Worm (Caenorhabditis elegans) whole organism, L1 larva: ENCODE measurements around the gene T02B11.3.

Experiments used
- C04F5.9 ChIP-seq: sonication (generic microtip); optimal IDR thresholded peaks from 2 replicates; lab custom pipeline; 2016; ENCODE audit warnings: missing genetic modification characterization, missing compliant biosample characterization
- C34B4.2 ChIP-seq: sonication (generic microtip); optimal IDR thresholded peaks from 2 replicates; lab custom pipeline; 2017; ENCODE audit warnings: mild to moderate bottlenecking, missing genetic modification characterization, missing compliant biosample characterization
- F16B12.6 ChIP-seq: fragments of 150-350 bp; optimal IDR thresholded peaks from 2 replicates; lab custom pipeline; 2014; ENCODE audit warnings: missing biosample characterization, missing genetic modification characterization
- Y116A8C.19 ChIP-seq: sonication (generic microtip); optimal IDR thresholded peaks from 2 replicates; lab custom pipeline; 2016; ENCODE audit warnings: missing compliant biosample characterization, missing genetic modification characterization, borderline replicate concordance
- aha-1 ChIP-seq: fragments of 150-350 bp; optimal IDR thresholded peaks from 2 replicates; lab custom pipeline; 2014; ENCODE audit warnings: missing biosample characterization, missing genetic modification characterization
- alr-1 ChIP-seq: fragments of 200-800 bp; sonication (Bioruptor generic); optimal IDR thresholded peaks from 2 replicates; lab custom pipeline; 2018; ENCODE audit warnings: borderline replicate concordance, mild to moderate bottlenecking, missing genetic modification characterization, missing compliant biosample characterization
- blmp-1 ChIP-seq: fragments of 150-350 bp; optimal IDR thresholded peaks from 2 replicates; lab custom pipeline; 2014; ENCODE audit warnings: missing biosample characterization, missing genetic modification characterization
- ceh-8 ChIP-seq: fragments of 200-800 bp; sonication (Bioruptor generic); optimal IDR thresholded peaks from 2 replicates; lab custom pipeline; 2018; ENCODE audit warnings: mild to moderate bottlenecking, missing genetic modification characterization, moderate library complexity, missing compliant biosample characterization
- ceh-88 ChIP-seq: fragments of 200-800 bp; sonication (Bioruptor generic); IDR thresholded peaks from 2 replicates; pipeline ENCODE4 v1.3.6; 2022; ENCODE audit warnings: missing genetic modification characterization, missing compliant biosample characterization
- dsc-1 ChIP-seq: sonication (generic microtip); optimal IDR thresholded peaks from 2 replicates; lab custom pipeline; 2016; ENCODE audit warnings: mild to moderate bottlenecking, missing genetic modification characterization, missing compliant biosample characterization
- efl-1 ChIP-seq, 4 experiments: fragments of 150-350 bp; optimal IDR thresholded peaks in 3 of 4; peaks in 1 of 4; 1 replicate in 1 of 4; 2 replicates in 3 of 4; lab custom pipeline; 2014; ENCODE audit warnings: missing biosample characterization in 2 of 4, missing genetic modification characterization in 2 of 4, missing genetic modification reagents in 2 of 4
- efl-3 ChIP-seq: fragments of 200-800 bp; sonication (Bioruptor generic); optimal IDR thresholded peaks from 2 replicates; lab custom pipeline; 2018; ENCODE audit warnings: mild to moderate bottlenecking, missing genetic modification characterization, missing compliant biosample characterization
- egl-27 ChIP-seq, 2 experiments: fragments of 150-350 bp in 1 of 2; sonication (generic microtip); optimal IDR thresholded peaks; 3 replicates each; lab custom pipeline; 2017 to 2018; ENCODE audit warnings: missing biosample characterization in 2 of 2, missing genetic modification characterization in 2 of 2, missing genetic modification reagents in 2 of 2
- elt-2 ChIP-seq: sonication (generic microtip); optimal IDR thresholded peaks from 2 replicates; lab custom pipeline; 2016; ENCODE audit warnings: missing genetic modification characterization, mild to moderate bottlenecking, inconsistent platforms, missing compliant biosample characterization, missing genetic modification reagents
- elt-3 ChIP-seq, 6 experiments: fragments of 150-350 bp in 1 of 6; sonication (generic microtip); optimal IDR thresholded peaks; 2 replicates each; lab custom pipeline; 2017 to 2018; ENCODE audit warnings: missing biosample characterization in 6 of 6, missing genetic modification characterization in 6 of 6, inconsistent platforms in 1 of 6
- ets-5 ChIP-seq: fragments of 200-800 bp; sonication (Bioruptor generic); IDR thresholded peaks from 2 replicates; pipeline ENCODE4 v1.3.6; 2022; ENCODE audit warnings: missing genetic modification characterization, missing compliant biosample characterization
- fkh-4 ChIP-seq: sonication (generic microtip); optimal IDR thresholded peaks from 2 replicates; lab custom pipeline; 2016; ENCODE audit warnings: missing compliant biosample characterization, missing genetic modification characterization, borderline replicate concordance
- grh-1 ChIP-seq: fragments of 200-800 bp; sonication (Bioruptor generic); IDR thresholded peaks from 2 replicates; pipeline ENCODE4 v1.3.6; 2022; ENCODE audit warnings: missing genetic modification reagents, missing genetic modification characterization, missing compliant biosample characterization
- hlh-17 ChIP-seq: fragments of 200-800 bp; sonication (Bioruptor generic); optimal IDR thresholded peaks from 2 replicates; lab custom pipeline; 2018; ENCODE audit warnings: missing genetic modification characterization, mild to moderate bottlenecking, missing compliant biosample characterization, moderate library complexity, borderline replicate concordance
- hpl-2 ChIP-seq: fragments of 150-350 bp; optimal IDR thresholded peaks from 2 replicates; lab custom pipeline; 2014; ENCODE audit warnings: missing biosample characterization, missing genetic modification reagents, missing genetic modification characterization
- irx-1 ChIP-seq: sonication (generic microtip); optimal IDR thresholded peaks from 2 replicates; lab custom pipeline; 2016; ENCODE audit warnings: missing genetic modification characterization, missing compliant biosample characterization
- lin-14 ChIP-seq: fragments of 200-800 bp; sonication (Bioruptor generic); optimal IDR thresholded peaks from 2 replicates; lab custom pipeline; 2018; ENCODE audit warnings: mild to moderate bottlenecking, missing genetic modification characterization, moderate library complexity, missing compliant biosample characterization
- lin-15B ChIP-seq: fragments of 150-350 bp; sonication (generic microtip); optimal IDR thresholded peaks from 3 replicates; lab custom pipeline; 2014; ENCODE audit warnings: missing biosample characterization, missing genetic modification characterization
- lin-35 ChIP-seq, 2 experiments: fragments of 150-350 bp; optimal IDR thresholded peaks; 2 replicates each; lab custom pipeline; 2014; ENCODE audit warnings: missing biosample characterization in 2 of 2, missing genetic modification characterization in 2 of 2, missing genetic modification reagents in 2 of 2
- lin-39 ChIP-seq: fragments of 150-350 bp; optimal IDR thresholded peaks from 2 replicates; lab custom pipeline; 2014; ENCODE audit warnings: missing biosample characterization, missing genetic modification reagents, missing genetic modification characterization
- lsy-2 ChIP-seq, 2 experiments: fragments of 150-350 bp; optimal IDR thresholded peaks; 2 replicates each; lab custom pipeline; 2014; ENCODE audit warnings: missing biosample characterization in 2 of 2, missing genetic modification characterization in 2 of 2
- mdl-1 ChIP-seq, 2 experiments: fragments of 150-350 bp; optimal IDR thresholded peaks; 2 replicates each; lab custom pipeline; 2014 to 2017; ENCODE audit warnings: missing biosample characterization in 2 of 2, missing genetic modification characterization in 2 of 2, inconsistent platforms in 1 of 2
- mep-1 ChIP-seq: fragments of 150-350 bp; optimal IDR thresholded peaks from 2 replicates; lab custom pipeline; 2014; ENCODE audit warnings: missing biosample characterization, missing genetic modification characterization
- nhr-12 ChIP-seq: sonication (generic microtip); optimal IDR thresholded peaks from 2 replicates; lab custom pipeline; 2017; ENCODE audit warnings: missing biosample characterization, missing genetic modification characterization
- nhr-19 ChIP-seq: fragments of 200-800 bp; sonication (Bioruptor generic); conservative IDR thresholded peaks from 2 replicates; pipeline ENCODE4 v1.3.6; 2022; ENCODE audit warnings: missing genetic modification characterization, missing compliant biosample characterization
- nhr-28 ChIP-seq: fragments of 150-350 bp; optimal IDR thresholded peaks from 2 replicates; lab custom pipeline; 2014; ENCODE audit warnings: missing biosample characterization, missing genetic modification characterization
- nhr-47 ChIP-seq: sonication (generic microtip); optimal IDR thresholded peaks from 2 replicates; lab custom pipeline; 2016; ENCODE audit warnings: mild to moderate bottlenecking, missing genetic modification characterization, moderate library complexity, missing compliant biosample characterization
- nhr-84 ChIP-seq: sonication (generic microtip); optimal IDR thresholded peaks from 2 replicates; lab custom pipeline; 2017; ENCODE audit warnings: missing biosample characterization, missing genetic modification characterization
- nhr-85 ChIP-seq: sonication (generic microtip); peaks from one replicate; lab custom pipeline; 2016; ENCODE audit warnings: missing genetic modification characterization, inconsistent platforms, missing compliant biosample characterization
- nhr-90 ChIP-seq: sonication (generic microtip); optimal IDR thresholded peaks from 2 replicates; lab custom pipeline; 2016; ENCODE audit warnings: mild to moderate bottlenecking, missing genetic modification characterization, missing compliant biosample characterization; ENCODE audit not compliant: poor library complexity
- pax-3 ChIP-seq: fragments of 200-800 bp; sonication (Bioruptor generic); optimal IDR thresholded peaks from 2 replicates; lab custom pipeline; 2018; ENCODE audit warnings: mild to moderate bottlenecking, missing genetic modification characterization, moderate library complexity, missing compliant biosample characterization
- snpc-4 ChIP-seq: fragments of 150-350 bp; optimal IDR thresholded peaks from 2 replicates; lab custom pipeline; 2014; ENCODE audit warnings: missing biosample characterization, missing genetic modification characterization
- sptf-1 ChIP-seq: fragments of 150-350 bp; optimal IDR thresholded peaks from 2 replicates; lab custom pipeline; 2014; ENCODE audit warnings: missing biosample characterization, missing genetic modification characterization
- sup-37 ChIP-seq: fragments of 200-800 bp; sonication (Bioruptor generic); optimal IDR thresholded peaks from 2 replicates; lab custom pipeline; 2018; ENCODE audit warnings: mild to moderate bottlenecking, missing genetic modification characterization, missing compliant biosample characterization
- tbx-2 ChIP-seq: sonication (generic microtip); optimal IDR thresholded peaks from 2 replicates; lab custom pipeline; 2016; ENCODE audit warnings: missing genetic modification characterization, missing compliant biosample characterization
- tlp-1 ChIP-seq: fragments of 150-350 bp; optimal IDR thresholded peaks from 2 replicates; lab custom pipeline; 2014; ENCODE audit warnings: missing biosample characterization, missing genetic modification characterization
- unc-30 ChIP-seq: sonication (generic microtip); optimal IDR thresholded peaks from 2 replicates; lab custom pipeline; 2017; ENCODE audit warnings: missing biosample characterization, missing genetic modification characterization
- unc-86 ChIP-seq: sonication (generic microtip); optimal IDR thresholded peaks from 2 replicates; lab custom pipeline; 2016; ENCODE audit warnings: missing genetic modification characterization, missing compliant biosample characterization
- unc-98 ChIP-seq: fragments of 200-800 bp; sonication (Bioruptor generic); IDR thresholded peaks from 2 replicates; pipeline ENCODE4 v1.3.6; 2022; ENCODE audit warnings: missing genetic modification characterization, missing compliant biosample characterization
- vab-15 ChIP-seq: sonication (generic microtip); optimal IDR thresholded peaks from 2 replicates; lab custom pipeline; 2017; ENCODE audit warnings: missing genotype, mild to moderate bottlenecking, missing genetic modification characterization, missing compliant biosample characterization
- ztf-4 ChIP-seq: fragments of 150-350 bp; optimal IDR thresholded peaks from 2 replicates; lab custom pipeline; 2014; ENCODE audit warnings: missing biosample characterization, missing genetic modification characterization

Gene T02B11.3

DNA sequence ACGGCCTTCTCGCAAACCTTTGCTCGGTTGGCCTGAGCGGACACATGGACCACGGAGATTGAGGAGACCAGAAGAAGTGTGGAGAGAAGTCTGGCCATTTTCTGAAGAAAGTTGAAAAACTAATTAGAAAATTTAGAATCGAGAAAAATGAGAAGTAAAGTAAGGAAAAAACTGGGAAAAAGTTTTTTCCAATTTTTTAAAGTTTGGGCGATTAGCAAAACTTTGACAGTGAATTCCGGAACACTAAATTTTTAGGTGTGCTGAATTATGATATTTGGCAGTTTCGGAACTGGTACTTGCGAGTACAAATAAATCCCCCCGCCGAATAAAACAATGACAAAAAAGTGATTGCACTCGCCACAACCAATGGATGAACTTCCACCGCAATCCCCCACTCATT, at the start of gene T02B11.3:
Gene T02B11.3, minus strand, starts transcription at position 101 of the 400 bp plus-strand sequence.
- no peak for TF ChIP-seq nhr-85
- no peak for TF ChIP-seq ztf-4 (tag; lab: Kevin White, UChicago)
- no peak for TF ChIP-seq blmp-1 (tag; lab: Kevin White, UChicago)
- no peak for TF ChIP-seq hpl-2 (GFP tag; lab: Kevin White, UChicago)
- no peak for TF ChIP-seq vab-15 (tag; lab: Kevin White, UChicago)
- no peak for TF ChIP-seq elt-2
- TF ChIP-seq nhr-84 = no peak
- TF ChIP-seq tlp-1 (tag; lab: Kevin White, UChicago) = no peak
- no peak for TF ChIP-seq pax-3 (tag; lab: Kevin White, UChicago)
- TF ChIP-seq C04F5.9 = no peak
- no peak for TF ChIP-seq unc-30 (tag; lab: Kevin White, UChicago)
- no peak for TF ChIP-seq nhr-12 (tag; lab: Kevin White, UChicago)
- no peak for TF ChIP-seq tbx-2 (tag; lab: Kevin White, UChicago)
- TF ChIP-seq lin-14 (GFP tag; lab: Kevin White, UChicago) = no peak
- no peak for TF ChIP-seq unc-98 (GFP tag; lab: Robert Waterston, UW)
- no peak for TF ChIP-seq alr-1 (tag; lab: Kevin White, UChicago)
- TF ChIP-seq F16B12.6 = no peak

DNA sequence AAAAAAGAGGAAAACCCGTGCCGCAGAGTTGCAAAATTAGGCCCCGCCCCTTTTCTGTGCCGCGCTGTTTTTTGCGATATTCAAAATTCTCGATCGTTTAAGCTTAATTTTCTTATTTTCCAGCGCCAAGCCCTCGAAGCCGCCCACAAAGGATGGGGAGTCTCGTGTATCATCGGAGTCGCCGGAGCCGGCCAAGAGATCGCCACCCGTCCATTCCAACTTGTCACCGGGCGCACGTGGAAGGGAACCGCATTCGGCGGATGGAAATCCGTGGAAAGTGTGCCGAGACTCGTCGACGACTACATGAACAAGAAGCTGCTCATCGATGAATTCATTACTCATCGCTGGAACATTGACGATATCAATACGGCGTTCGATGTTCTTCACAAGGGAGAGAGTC, 49.1 kb upstream of the T02B11.3 start:
- TF ChIP-seq ceh-88 (GFP tag; lab: Robert Waterston, UW) (no peak), hlh-17 (GFP tag; lab: Kevin White, UChicago) (no peak), nhr-90 (no peak)

DNA sequence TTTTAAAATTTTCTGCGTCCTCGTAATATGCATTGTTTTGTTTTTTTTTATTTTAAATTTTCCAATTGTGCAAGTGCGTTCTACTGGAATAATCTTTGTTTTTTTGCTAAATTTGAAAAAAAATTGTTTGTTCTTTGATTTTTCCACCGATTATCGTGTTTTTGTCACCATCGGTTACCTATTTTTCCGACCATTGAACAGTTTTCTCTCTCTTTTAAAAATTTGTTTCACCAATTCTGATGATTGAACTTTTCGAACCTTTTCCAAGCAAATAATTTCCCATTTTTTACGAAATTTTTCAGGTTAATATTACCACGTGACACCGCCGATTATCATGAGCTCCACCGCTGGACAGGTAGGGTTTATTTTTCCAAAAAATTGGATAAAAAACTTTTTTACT, 44.8 kb upstream of the T02B11.3 start, which contains the start of gene adh-5:
Gene adh-5, plus strand, starts transcription at position 301 of the 400 bp plus-strand sequence.
- no peak for TF ChIP-seq egl-27 (tag; optimal IDR thresholded peaks at IDR 0.05; lab: Kevin White, UChicago)
- TF ChIP-seq mdl-1 (tag; optimal IDR thresholded peaks at IDR 0.05; lab: Kevin White, UChicago) = no peak
- no peak for TF ChIP-seq efl-1 (optimal IDR thresholded peaks at IDR 0.05; lab: Kevin White, UChicago)
- peak in 1 of 2 experiments; percentile 11 for TF ChIP-seq efl-1 (GFP tag; optimal IDR thresholded peaks at IDR 0.05 in 1 of 2; lab: Kevin White, UChicago)
- TF ChIP-seq nhr-28 (tag; lab: Kevin White, UChicago) = no peak
- TF ChIP-seq elt-3 (tag; optimal IDR thresholded peaks at IDR 0.05; lab: Kevin White, UChicago) = no peak
- no peak for TF ChIP-seq C34B4.2 (tag; lab: Kevin White, UChicago)
- no peak for TF ChIP-seq Y116A8C.19 (tag; lab: Kevin White, UChicago)

DNA sequence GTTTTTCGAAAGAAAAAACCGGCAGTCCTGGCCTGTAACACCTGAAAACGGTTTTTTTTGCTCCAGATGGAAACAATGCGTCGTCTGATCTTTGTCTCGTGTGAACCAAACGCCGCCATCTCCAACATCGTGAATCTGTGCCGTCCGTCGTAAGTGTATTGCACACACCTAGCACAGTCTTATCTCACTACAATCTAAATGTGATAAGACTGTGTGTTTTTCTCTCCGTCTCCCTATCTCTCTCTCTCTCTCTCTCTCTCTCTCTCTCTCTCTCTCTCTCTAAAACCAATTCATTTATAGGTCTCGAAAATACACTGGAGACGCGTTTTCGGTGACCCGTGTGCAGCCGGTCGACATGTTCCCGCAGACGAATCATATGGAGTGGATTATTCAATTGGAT, 44.0 kb upstream of the T02B11.3 start:
- no peak for TF ChIP-seq nhr-84
- TF ChIP-seq snpc-4 = no peak
- TF ChIP-seq elt-2 = peak; percentile 76
- TF ChIP-seq ceh-8 (GFP tag; lab: Kevin White, UChicago) = no peak
- no peak for TF ChIP-seq irx-1 (tag; lab: Kevin White, UChicago)
- no peak for TF ChIP-seq Y116A8C.19 (tag; lab: Kevin White, UChicago)
- TF ChIP-seq unc-86 (tag; lab: Kevin White, UChicago) = no peak
- no peak for TF ChIP-seq unc-98 (GFP tag; lab: Robert Waterston, UW)
- TF ChIP-seq ets-5 (GFP tag; lab: Robert Waterston, UW) = no peak
- no peak for TF ChIP-seq dsc-1 (tag; lab: Kevin White, UChicago)
- peak; percentile 3 for TF ChIP-seq blmp-1 (tag; lab: Kevin White, UChicago)
- TF ChIP-seq elt-3 (tag; optimal IDR thresholded peaks at IDR 0.05; lab: Kevin White, UChicago) = peak in 5 of 6 experiments; percentile 34 to 84 (median 58)
- no peak for TF ChIP-seq mep-1
- TF ChIP-seq aha-1 (tag; lab: Kevin White, UChicago) = no peak
- no peak for TF ChIP-seq hlh-17 (GFP tag; lab: Kevin White, UChicago)
- TF ChIP-seq nhr-47 (tag; lab: Kevin White, UChicago) = no peak
- no peak for TF ChIP-seq lin-15B (tag; lab: Kevin White, UChicago)
- TF ChIP-seq efl-3 = no peak
- TF ChIP-seq sptf-1 (tag; lab: Kevin White, UChicago) = no peak
- TF ChIP-seq lsy-2 (tag; optimal IDR thresholded peaks at IDR 0.05; lab: Kevin White, UChicago) = no peak
- TF ChIP-seq ztf-4 (tag; lab: Kevin White, UChicago) = no peak
- TF ChIP-seq fkh-4 = no peak
- TF ChIP-seq sup-37 (GFP tag; lab: Kevin White, UChicago) = no peak
- no peak for TF ChIP-seq grh-1 (GFP tag; lab: Robert Waterston, UW)
- no peak for TF ChIP-seq lin-39 (tag; lab: Kevin White, UChicago)
- no peak for TF ChIP-seq tlp-1 (tag; lab: Kevin White, UChicago)
- TF ChIP-seq nhr-19 = no peak
- peak; percentile 39 to 69 for TF ChIP-seq lin-35 (GFP tag; optimal IDR thresholded peaks at IDR 0.05; lab: Kevin White, UChicago)
